3 fruit fly cellular contexts compared by ENCODE assay signal in the genomic region with DNA sequence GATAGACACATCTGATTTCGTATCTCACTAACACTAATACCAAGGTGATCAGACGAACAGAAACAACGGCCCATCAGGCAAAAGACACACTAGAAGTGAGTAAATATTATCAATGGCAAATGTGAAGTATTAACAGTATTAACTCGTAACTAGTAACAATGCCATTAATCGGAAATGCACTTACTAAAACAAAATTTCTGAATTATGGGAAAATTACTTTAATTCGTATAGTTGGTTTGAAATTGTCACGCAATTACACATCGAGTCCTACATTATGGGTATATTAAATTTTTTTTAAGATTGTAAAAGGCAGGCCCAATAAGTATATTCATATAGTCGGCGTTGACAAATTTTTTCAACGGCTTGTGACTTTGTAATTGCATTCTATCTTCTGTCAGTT.
TF ChIP-seq lines count a peak whose summit lies in the region.

No protein-coding gene starts in this region.

TF ChIP-seq in whole organism, adult, 20 proteins besides CTCF, POLR2A, EP300 and RAD21:
- peak; percentile 82 for TF ChIP-seq cic (GFP tag; optimal IDR thresholded peaks at IDR 0.05; lab: Kevin White, UChicago)
- peak; percentile 65 for TF ChIP-seq CG33017 (tag; optimal IDR thresholded peaks at IDR 0.05; lab: Kevin White, UChicago)
- TF ChIP-seq CG11617 (GFP tag; optimal IDR thresholded peaks at IDR 0.05; lab: Kevin White, UChicago) = peak; percentile 64
- TF ChIP-seq CG7101 (tag; optimal IDR thresholded peaks at IDR 0.05; lab: Kevin White, UChicago) = peak; percentile 53
- peak; percentile 24 for TF ChIP-seq Crg-1 (GFP tag; optimal IDR thresholded peaks at IDR 0.05; lab: Kevin White, UChicago)
- no peak for TF ChIP-seq CG7045 (GFP tag; optimal IDR thresholded peaks at IDR 0.05; lab: Kevin White, UChicago)
- TF ChIP-seq Mnt (GFP tag; optimal IDR thresholded peaks at IDR 0.05; lab: Kevin White, UChicago) = peak; percentile 13
- TF ChIP-seq Hr96 (GFP tag; optimal IDR thresholded peaks at IDR 0.05; lab: Kevin White, UChicago) = no peak
- TF ChIP-seq CG14711 (tag; optimal IDR thresholded peaks at IDR 0.05; lab: Kevin White, UChicago) = peak; percentile 7
- TF ChIP-seq Clk (GFP tag; optimal IDR thresholded peaks at IDR 0.05; lab: Kevin White, UChicago) = no peak
- peak; percentile 39 for TF ChIP-seq CG12768 (GFP tag; optimal IDR thresholded peaks at IDR 0.05; lab: Kevin White, UChicago)
- peak; percentile 54 for TF ChIP-seq CG5204 (GFP tag; optimal IDR thresholded peaks at IDR 0.05; lab: Kevin White, UChicago)
- TF ChIP-seq ovo (GFP tag; optimal IDR thresholded peaks at IDR 0.05; lab: Kevin White, UChicago) = no peak

TF ChIP-seq in whole organism, prepupa, 60 proteins besides CTCF, POLR2A, EP300 and RAD21:
- TF ChIP-seq CG11902 (GFP tag; optimal IDR thresholded peaks at IDR 0.05; lab: Kevin White, UChicago) (no peak), OdsH (GFP tag; optimal IDR thresholded peaks at IDR 0.05; lab: Kevin White, UChicago) (peak; percentile 0), Sox15 (GFP tag; optimal IDR thresholded peaks at IDR 0.05; lab: Kevin White, UChicago) (no peak), esn (GFP tag; optimal IDR thresholded peaks at IDR 0.05; lab: Kevin White, UChicago) (peak; percentile 6)

TF ChIP-seq in whole organism, wandering third instar larva, 38 proteins besides CTCF, POLR2A, EP300 and RAD21:
- TF ChIP-seq Dfd (GFP tag; optimal IDR thresholded peaks at IDR 0.05; lab: Kevin White, UChicago) = peak; percentile 41
- no peak for TF ChIP-seq usp (GFP tag; optimal IDR thresholded peaks at IDR 0.05; lab: Kevin White, UChicago)
- TF ChIP-seq Hnf4 (GFP tag; optimal IDR thresholded peaks at IDR 0.05; lab: Kevin White, UChicago) = peak; percentile 38
- no peak for TF ChIP-seq N (GFP tag; optimal IDR thresholded peaks at IDR 0.05; lab: Kevin White, UChicago)
- TF ChIP-seq fru (GFP tag; optimal IDR thresholded peaks at IDR 0.05; lab: Kevin White, UChicago) = peak; percentile 75
